Worm (Caenorhabditis elegans): ENCODE data around the gene D2096.6.

- no peak for TF ChIP-seq unc-130 (GFP tag; optimal IDR thresholded peaks at IDR 0.05)
- no peak for TF ChIP-seq zfp-2 (tag; optimal IDR thresholded peaks at IDR 0.05)
Observed at ce11 chrIV:8394105-8394504, 25.1 kb upstream of the D2096.6 start, which contains the start of gene D2096.11.

Data from whole organism, L4 larva.